Fruit fly (Drosophila melanogaster) S2 (cell line): ENCODE data around the gene Ir100a.

Experiments
- CG8478 ChIP-seq: fragments of >200 bp; optimal IDR thresholded peaks from 2 replicates; lab custom pipeline; 2018
- CTCF ChIP-seq, 2 experiments: fragments of >200 bp; optimal IDR thresholded peaks; 2 replicates each; lab custom pipeline; 2018

Gene Ir100a

dm6 chr3R:31794457-31794856 lies 6.3 kb upstream of the Ir100a start:
- TF ChIP-seq CTCF (optimal IDR thresholded peaks at IDR 0.05; lab: Kevin White, UChicago), result peak in 1 of 2 experiments; percentile 38
- TF ChIP-seq CG8478 (lab: Kevin White, UChicago), result no peak

- TF ChIP-seq CG8478 (lab: Kevin White, UChicago), result no peak
- TF ChIP-seq CTCF (optimal IDR thresholded peaks at IDR 0.05; lab: Kevin White, UChicago), result no peak
These were observed 4.5 kb downstream of the Ir100a start, which contains the start of the genes CG42233 and CG1971 for dm6 chr3R:31805228-31805738. Gene CG42233, minus strand, starts transcription at chr3R:31805278. Gene CG1971, plus strand, starts transcription at chr3R:31805468.

- no peak for TF ChIP-seq CG8478 (lab: Kevin White, UChicago)
- TF ChIP-seq CTCF (optimal IDR thresholded peaks at IDR 0.05; lab: Kevin White, UChicago), result no peak
These were observed 7.8 kb downstream of the Ir100a start for dm6 chr3R:31808571-31808970.

- TF ChIP-seq CTCF (optimal IDR thresholded peaks at IDR 0.05; lab: Kevin White, UChicago) (no peak), CG8478 (lab: Kevin White, UChicago) (no peak)
These were observed 8.9 kb downstream of the Ir100a start for dm6 chr3R:31809622-31810021.

- TF ChIP-seq CG8478 (lab: Kevin White, UChicago), result no peak
- no peak for TF ChIP-seq CTCF (optimal IDR thresholded peaks at IDR 0.05; lab: Kevin White, UChicago)
These were observed 9.3 kb downstream of the Ir100a start, which contains the start of gene Rift for dm6 chr3R:31810073-31810530. Gene Rift, minus strand, starts transcription at chr3R:31810186.

- TF ChIP-seq CG8478 (lab: Kevin White, UChicago) (no peak), CTCF (optimal IDR thresholded peaks at IDR 0.05; lab: Kevin White, UChicago) (peak; percentile 73 to 88)
These were observed 11.6 kb downstream of the Ir100a start, which contains the start of the genes FeCH and RhoGAP100F for dm6 chr3R:31812117-31812975. Gene FeCH, minus strand, starts transcription at chr3R:31812296. Gene RhoGAP100F, plus strand, starts transcription at chr3R:31812609.

dm6 chr3R:31812976-31813298 lies 12.2 kb downstream of the Ir100a start:
- TF ChIP-seq CTCF (optimal IDR thresholded peaks at IDR 0.05; lab: Kevin White, UChicago) (no peak), CG8478 (lab: Kevin White, UChicago) (no peak)

- TF ChIP-seq CTCF (optimal IDR thresholded peaks at IDR 0.05; lab: Kevin White, UChicago) (no peak), CG8478 (lab: Kevin White, UChicago) (no peak)
These were observed 21.7 kb downstream of the Ir100a start for dm6 chr3R:31822462-31822861.

- TF ChIP-seq CTCF (optimal IDR thresholded peaks at IDR 0.05; lab: Kevin White, UChicago), result no peak
- no peak for TF ChIP-seq CG8478 (lab: Kevin White, UChicago)
These were observed 23.4 kb downstream of the Ir100a start for dm6 chr3R:31824200-31824599.

- TF ChIP-seq CG8478 (lab: Kevin White, UChicago), result no peak
- no peak for TF ChIP-seq CTCF (optimal IDR thresholded peaks at IDR 0.05; lab: Kevin White, UChicago)
These were observed 24.9 kb downstream of the Ir100a start for dm6 chr3R:31825571-31826068.

- TF ChIP-seq CTCF (optimal IDR thresholded peaks at IDR 0.05; lab: Kevin White, UChicago) (no peak), CG8478 (lab: Kevin White, UChicago) (no peak)
These were observed 25.7 kb downstream of the Ir100a start for dm6 chr3R:31826422-31826821.

dm6 chr3R:31852185-31852584 lies 51.4 kb downstream of the Ir100a start:
- TF ChIP-seq CG8478 (lab: Kevin White, UChicago) (no peak), CTCF (optimal IDR thresholded peaks at IDR 0.05; lab: Kevin White, UChicago) (no peak)
